Fruit fly (Drosophila melanogaster) whole organism, embryonic: ENCODE measurements around the gene CG10254.
A peak's percentile ranks its signal among the peaks of the same experiment; 100 is the strongest.

Experiments used
- Adf1 ChIP-seq: fragments of 200-800 bp; sonication (Bioruptor generic); IDR thresholded peaks from 2 replicates; pipeline ENCODE4 v1.3.6; 2022; ENCODE audit warnings: missing biosample characterization, missing genetic modification characterization
- Aef1 ChIP-seq: fragments of 200-800 bp; sonication (Bioruptor generic); IDR thresholded peaks from 3 replicates; pipeline ENCODE4 v1.3.6; 2022; ENCODE audit warnings: missing biosample characterization, missing genetic modification characterization
- Asciz ChIP-seq: fragments of 200-800 bp; sonication (Bioruptor generic); optimal IDR thresholded peaks from 2 replicates; lab custom pipeline; 2017; ENCODE audit warnings: missing biosample characterization, mild to moderate bottlenecking, missing genetic modification characterization, missing genetic modification reagents
- CG10543 ChIP-seq: fragments of 200-800 bp; sonication (Bioruptor generic); optimal IDR thresholded peaks from 3 replicates; lab custom pipeline; 2017; ENCODE audit warnings: missing biosample characterization, mild to moderate bottlenecking, missing genetic modification characterization, moderate library complexity
- CG12744 ChIP-seq: fragments of 200-800 bp; sonication (Bioruptor generic); optimal IDR thresholded peaks from 2 replicates; lab custom pipeline; 2016; ENCODE audit warnings: missing biosample characterization, missing genetic modification characterization
- CG13296 ChIP-seq: fragments of 200-800 bp; sonication (Bioruptor generic); optimal IDR thresholded peaks from 3 replicates; lab custom pipeline; 2018; ENCODE audit warnings: missing biosample characterization, mild to moderate bottlenecking, missing genetic modification characterization
- CG13775 ChIP-seq: fragments of 200-800 bp; sonication (Bioruptor generic); optimal IDR thresholded peaks from 3 replicates; lab custom pipeline; 2017; ENCODE audit warnings: missing biosample characterization, mild to moderate bottlenecking, missing genetic modification characterization
- CG15269 ChIP-seq: fragments of 200-800 bp; sonication (Bioruptor generic); optimal IDR thresholded peaks from 2 replicates; lab custom pipeline; 2018; ENCODE audit warnings: missing biosample characterization, mild to moderate bottlenecking, missing genetic modification characterization, moderate library complexity
- CG17359 ChIP-seq: fragments of 200-800 bp; sonication (Bioruptor generic); optimal IDR thresholded peaks from 3 replicates; lab custom pipeline; 2018; ENCODE audit warnings: missing biosample characterization, mild to moderate bottlenecking, missing genetic modification characterization, moderate library complexity
- CG17612 ChIP-seq: fragments of 200-800 bp; sonication (Bioruptor generic); IDR thresholded peaks from 2 replicates; pipeline ENCODE4 v1.3.6; 2022; ENCODE audit warnings: missing biosample characterization, missing genetic modification characterization
- CG2678 ChIP-seq: fragments of 200-800 bp; sonication (Bioruptor generic); optimal IDR thresholded peaks from 3 replicates; lab custom pipeline; 2019; ENCODE audit warnings: missing biosample characterization, mild to moderate bottlenecking, missing genetic modification characterization, moderate library complexity
- CG31224 ChIP-seq: fragments of 200-800 bp; sonication (Bioruptor generic); IDR thresholded peaks from 2 replicates; pipeline ENCODE4 v1.3.6; 2022; ENCODE audit warnings: missing biosample characterization, missing genetic modification characterization
- CG32767 ChIP-seq: fragments of 200-800 bp; sonication (Bioruptor generic); IDR thresholded peaks from 2 replicates; pipeline ENCODE4 v1.3.6; 2022; ENCODE audit warnings: missing biosample characterization, missing genetic modification characterization
- CG3407 ChIP-seq: fragments of 200-800 bp; sonication (Bioruptor generic); optimal IDR thresholded peaks from 2 replicates; lab custom pipeline; 2018; ENCODE audit warnings: missing biosample characterization, mild to moderate bottlenecking, missing genetic modification characterization
- CG34376 ChIP-seq: fragments of 200-800 bp; sonication (Bioruptor generic); optimal IDR thresholded peaks from 2 replicates; lab custom pipeline; 2018; ENCODE audit warnings: missing biosample characterization, mild to moderate bottlenecking, missing genetic modification characterization
- CG4617 ChIP-seq: fragments of 200-800 bp; sonication (Bioruptor generic); optimal IDR thresholded peaks from 3 replicates; lab custom pipeline; 2016; ENCODE audit warnings: missing biosample characterization, missing genetic modification characterization, borderline replicate concordance
- CG5180 ChIP-seq: fragments of 200-800 bp; sonication (Bioruptor generic); optimal IDR thresholded peaks from 3 replicates; lab custom pipeline; 2017; ENCODE audit warnings: missing biosample characterization, missing genetic modification characterization, mild to moderate bottlenecking, moderate library complexity, missing genetic modification reagents
- CG8765 ChIP-seq: fragments of 200-800 bp; sonication (Bioruptor generic); IDR thresholded peaks from 2 replicates; pipeline ENCODE4 v1.3.6; 2022; ENCODE audit warnings: missing biosample characterization, missing genetic modification characterization
- CoRest ChIP-seq: fragments of 200-800 bp; sonication (Bioruptor generic); optimal IDR thresholded peaks from 3 replicates; lab custom pipeline; 2018; ENCODE audit warnings: missing biosample characterization, mild to moderate bottlenecking, missing genetic modification characterization, moderate library complexity
- D19A ChIP-seq: fragments of 200-800 bp; optimal IDR thresholded peaks from 3 replicates; lab custom pipeline; 2019; ENCODE audit warnings: missing biosample characterization, mild to moderate bottlenecking, missing genetic modification characterization, moderate library complexity
- Gug ChIP-seq: fragments of 200-800 bp; sonication (Bioruptor generic); IDR thresholded peaks from 4 replicates; pipeline ENCODE4 v1.3.6; 2022; ENCODE audit warnings: missing biosample characterization, missing genetic modification characterization
- HLH3B ChIP-seq: fragments of 200-800 bp; sonication (Bioruptor generic); IDR thresholded peaks from 2 replicates; pipeline ENCODE4 v1.3.6; 2022; ENCODE audit warnings: missing biosample characterization, missing genetic modification characterization
- MBD-R2 ChIP-seq: fragments of 200-800 bp; sonication (Bioruptor generic); IDR thresholded peaks from 2 replicates; pipeline ENCODE4 v1.3.6; 2022; ENCODE audit warnings: missing biosample characterization, missing genetic modification characterization
- Pdp1 ChIP-seq, 2 experiments: fragments of 200-800 bp; sonication (Bioruptor generic); optimal IDR thresholded peaks; 3 replicates each; lab custom pipeline; 2016; ENCODE audit warnings: missing biosample characterization in 2 of 2, missing genetic modification characterization in 2 of 2, mild to moderate bottlenecking in 1 of 2, moderate library complexity in 1 of 2
- Rfx ChIP-seq: fragments of 200-800 bp; sonication (Bioruptor generic); IDR thresholded peaks from 2 replicates; pipeline ENCODE4 v1.3.6; 2022; ENCODE audit warnings: missing biosample characterization, missing genetic modification characterization
- Scr ChIP-seq: fragments of 200-800 bp; sonication (Bioruptor generic); IDR thresholded peaks from 2 replicates; pipeline ENCODE4 v1.3.6; 2022; ENCODE audit warnings: missing biosample characterization, missing genetic modification characterization; ENCODE audit not compliant: partially characterized antibody
- Trl ChIP-seq, 3 experiments: fragments of >200 bp in 2 of 3; fragments of 200-800 bp in 1 of 3; sonication (Bioruptor generic) in 1 of 3; optimal IDR thresholded peaks; 2 replicates in 1 of 3; 3 replicates in 2 of 3; lab custom pipeline; 2016 to 2017; ENCODE audit warnings: missing biosample characterization in 1 of 3, missing genetic modification characterization in 1 of 3
- abd-A ChIP-seq: fragments of 200-800 bp; sonication (Bioruptor generic); optimal IDR thresholded peaks from 3 replicates; lab custom pipeline; 2019; ENCODE audit warnings: missing biosample characterization, mild to moderate bottlenecking, missing genetic modification characterization, moderate library complexity
- ac ChIP-seq: fragments of 200-800 bp; sonication (Bioruptor generic); optimal IDR thresholded peaks from 3 replicates; lab custom pipeline; 2017; ENCODE audit warnings: missing biosample characterization, mild to moderate bottlenecking, missing genetic modification characterization
- cg ChIP-seq: fragments of 200-800 bp; sonication (Bioruptor generic); optimal IDR thresholded peaks from 3 replicates; lab custom pipeline; 2019; ENCODE audit warnings: missing biosample characterization, mild to moderate bottlenecking, missing genetic modification characterization, moderate library complexity
- ci ChIP-seq: fragments of 200-800 bp; sonication (Bioruptor generic); IDR thresholded peaks from 3 replicates; pipeline ENCODE4 v1.3.6; 2022; ENCODE audit warnings: missing biosample characterization, missing genetic modification characterization
- dimm ChIP-seq: fragments of 200-800 bp; sonication (Bioruptor generic); IDR thresholded peaks from 2 replicates; pipeline ENCODE4 v1.3.6; 2022; ENCODE audit warnings: missing biosample characterization, missing genetic modification characterization
- lab ChIP-seq: fragments of 200-800 bp; sonication (Bioruptor generic); optimal IDR thresholded peaks from 3 replicates; lab custom pipeline; 2017; ENCODE audit warnings: missing biosample characterization, missing genetic modification characterization, mild to moderate bottlenecking, moderate library complexity, missing genetic modification reagents
- mirr ChIP-seq: fragments of 200-800 bp; sonication (Bioruptor generic); optimal IDR thresholded peaks from 3 replicates; lab custom pipeline; 2018; ENCODE audit warnings: missing biosample characterization, mild to moderate bottlenecking, missing genetic modification characterization
- nau ChIP-seq: fragments of 200-800 bp; sonication (Bioruptor generic); optimal IDR thresholded peaks from 3 replicates; lab custom pipeline; 2017; ENCODE audit warnings: missing biosample characterization, mild to moderate bottlenecking, missing genetic modification characterization, missing genetic modification reagents
- pfk ChIP-seq: fragments of 200-800 bp; sonication (Bioruptor generic); optimal IDR thresholded peaks from 2 replicates; lab custom pipeline; 2018; ENCODE audit warnings: missing biosample characterization, mild to moderate bottlenecking, missing genetic modification characterization, moderate library complexity
- rib ChIP-seq: fragments of 200-800 bp; sonication (Bioruptor generic); IDR thresholded peaks from 2 replicates; pipeline ENCODE4 v1.3.6; 2022; ENCODE audit warnings: missing biosample characterization, missing genetic modification characterization
- salm ChIP-seq: fragments of 200-800 bp; sonication (Bioruptor generic); optimal IDR thresholded peaks from 2 replicates; lab custom pipeline; 2018; ENCODE audit warnings: missing biosample characterization, mild to moderate bottlenecking, missing genetic modification characterization
- sd ChIP-seq: fragments of 200-800 bp; sonication (Bioruptor generic); optimal IDR thresholded peaks from 3 replicates; lab custom pipeline; 2018; ENCODE audit warnings: missing biosample characterization, mild to moderate bottlenecking, missing genetic modification characterization, moderate library complexity
- sna ChIP-seq: fragments of 200-800 bp; sonication (Bioruptor generic); IDR thresholded peaks from 2 replicates; pipeline ENCODE4 v1.3.6; 2022; ENCODE audit warnings: missing biosample characterization, missing genetic modification characterization; ENCODE audit not compliant: partially characterized antibody
- sqz ChIP-seq: fragments of 200-800 bp; sonication (Bioruptor generic); optimal IDR thresholded peaks from 3 replicates; lab custom pipeline; 2018; ENCODE audit warnings: missing biosample characterization, mild to moderate bottlenecking, missing genetic modification characterization
- sug ChIP-seq: fragments of 200-800 bp; optimal IDR thresholded peaks from 2 replicates; lab custom pipeline; 2019; ENCODE audit warnings: missing biosample characterization, mild to moderate bottlenecking, missing genetic modification characterization, moderate library complexity
- tna ChIP-seq: fragments of 200-800 bp; sonication (Bioruptor generic); IDR thresholded peaks from 2 replicates; pipeline ENCODE4 v1.3.6; 2022; ENCODE audit warnings: missing biosample characterization, missing genetic modification characterization; ENCODE audit not compliant: partially characterized antibody
- vvl ChIP-seq: fragments of 200-800 bp; sonication (Bioruptor generic); IDR thresholded peaks from 2 replicates; pipeline ENCODE4 v1.3.6; 2022; ENCODE audit warnings: missing biosample characterization, missing genetic modification characterization

Gene CG10254

DNA sequence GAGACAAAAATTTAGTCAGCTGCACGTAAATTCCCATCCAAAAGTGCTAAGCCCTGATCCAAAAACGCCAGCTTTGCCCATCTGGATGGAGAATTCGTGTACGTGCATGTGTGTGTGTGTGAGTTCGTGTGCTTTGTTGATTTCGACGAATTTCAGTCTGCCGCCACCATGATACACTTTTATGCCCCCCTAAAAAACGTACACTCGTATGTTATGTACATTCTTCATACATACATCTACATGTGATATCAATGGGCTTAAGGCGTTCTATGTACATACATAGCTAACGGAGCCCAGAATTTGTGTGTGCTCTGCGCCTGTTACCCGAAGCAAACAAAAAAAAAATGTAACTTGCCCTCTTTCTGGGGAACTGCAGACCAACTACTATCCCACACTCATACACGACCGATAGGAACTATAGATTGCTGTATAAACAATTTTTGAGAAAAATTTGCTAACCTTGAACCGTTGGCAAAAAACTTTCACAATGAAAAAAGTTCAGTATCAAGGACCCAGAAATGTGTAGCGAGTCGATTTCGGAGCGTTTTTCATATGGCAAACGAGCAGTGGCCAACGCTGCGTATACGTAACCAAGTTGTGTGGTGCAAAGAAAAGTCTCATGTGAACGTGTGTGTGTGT lies 31.0 kb upstream of the CG10254 start (continued):
- TF ChIP-seq D19A (tag; lab: Kevin White, UChicago) (peak; percentile 38), CoRest (peak; percentile 20), CG10543 (GFP tag; lab: Kevin White, UChicago) (peak; percentile 86), lab (GFP tag; lab: Kevin White, UChicago) (peak; percentile 68), CG15269 (tag; lab: Kevin White, UChicago) (peak; percentile 9), MBD-R2 (GFP tag; lab: Robert Waterston, UW) (peak; percentile 20; the same call in 1 of the 2 replicates), Trl (optimal IDR thresholded peaks at IDR 0.05; lab: Kevin White, UChicago) (peak in 1 of 2 experiments; percentile 1), Trl (GFP tag; optimal IDR thresholded peaks at IDR 0.05; lab: Kevin White, UChicago) (no peak), CG12744 (peak; percentile 30), Scr (GFP tag; lab: Robert Waterston, UW) (peak; percentile 21; the same call in 1 of the 2 replicates), pfk (GFP tag; lab: Kevin White, UChicago) (peak; percentile 34), CG17612 (GFP tag; lab: Robert Waterston, UW) (0 out of 2 replicates have a peak, but pooled peaks have one; percentile 7), CG8765 (GFP tag; lab: Robert Waterston, UW) (no peak), dimm (no peak), tna (GFP tag; lab: Robert Waterston, UW) (no peak), Pdp1 (GFP tag; optimal IDR thresholded peaks at IDR 0.05; lab: Kevin White, UChicago) (peak in 1 of 2 experiments; percentile 51), salm (tag; lab: Kevin White, UChicago) (peak; percentile 28), Aef1 (GFP tag; lab: Robert Waterston, UW) (no peak), CG34376 (GFP tag; lab: Kevin White, UChicago) (peak; percentile 78), cg (GFP tag; lab: Kevin White, UChicago) (peak; percentile 44), CG4617 (GFP tag; lab: Kevin White, UChicago) (no peak), sug (tag; lab: Kevin White, UChicago) (peak; percentile 81), CG5180 (GFP tag; lab: Kevin White, UChicago) (peak; percentile 36), Asciz (GFP tag; lab: Kevin White, UChicago) (peak; percentile 45), mirr (GFP tag; lab: Kevin White, UChicago) (peak; percentile 63), CG17359 (tag; lab: Kevin White, UChicago) (peak; percentile 18), CG31224 (GFP tag; lab: Robert Waterston, UW) (peak; percentile 100), CG32767 (GFP tag; lab: Robert Waterston, UW) (0 out of 2 replicates have a peak, but pooled peaks have one; percentile 14), sqz (GFP tag; lab: Kevin White, UChicago) (peak; percentile 78), abd-A (tag; lab: Kevin White, UChicago) (peak; percentile 71), Rfx (GFP tag; lab: Robert Waterston, UW) (0 out of 2 replicates have a peak, but pooled peaks have one; percentile 12), CG13775 (peak; percentile 11), ci (peak; percentile 50; the same call in 2 of the 3 replicates), vvl (GFP tag; lab: Robert Waterston, UW) (peak; percentile 46; the same call in 1 of the 2 replicates), nau (GFP tag; lab: Kevin White, UChicago) (peak; percentile 40), ac (GFP tag; lab: Kevin White, UChicago) (no peak), sd (tag; lab: Kevin White, UChicago) (peak; percentile 61), Gug (GFP tag; lab: Robert Waterston, UW) (no peak), CG2678 (tag; lab: Kevin White, UChicago) (peak; percentile 46), rib (GFP tag; lab: Robert Waterston, UW) (peak; percentile 67; the same call in 1 of the 2 replicates), HLH3B (GFP tag; lab: Robert Waterston, UW) (0 out of 2 replicates have a peak, but pooled peaks have one; percentile 21), CG3407 (GFP tag; lab: Kevin White, UChicago) (peak; percentile 10), Adf1 (GFP tag; lab: Robert Waterston, UW) (peak; percentile 17; the same call in 1 of the 2 replicates), CG13296 (GFP tag; lab: Kevin White, UChicago) (peak; percentile 61), sna (no peak)
